Worm (Caenorhabditis elegans) whole organism, L2 larva: ENCODE data around the gene shw-1.

ENCODE experiments used
- C34F6.9 ChIP-seq: fragments of 150-350 bp; optimal IDR thresholded peaks from 2 replicates; lab custom pipeline; 2014; ENCODE audit warnings: missing biosample characterization, missing genetic modification characterization
- F13H6.1 ChIP-seq: sonication (generic microtip); optimal IDR thresholded peaks from 2 replicates; lab custom pipeline; 2016; ENCODE audit warnings: missing genetic modification characterization, missing compliant biosample characterization
- R02D3.7 ChIP-seq: fragments of 150-350 bp; optimal IDR thresholded peaks from 2 replicates; lab custom pipeline; 2014; ENCODE audit warnings: missing biosample characterization, missing genetic modification characterization
- ZK546.5 ChIP-seq: sonication (generic microtip); optimal IDR thresholded peaks from 2 replicates; lab custom pipeline; 2017; ENCODE audit warnings: missing biosample characterization, missing genetic modification characterization
- alr-1 ChIP-seq: fragments of 150-350 bp; optimal IDR thresholded peaks from 2 replicates; lab custom pipeline; 2014; ENCODE audit warnings: missing biosample characterization, missing genetic modification characterization
- aly-2 ChIP-seq: fragments of 150-350 bp; optimal IDR thresholded peaks from 2 replicates; lab custom pipeline; 2014; ENCODE audit warnings: missing biosample characterization, missing genetic modification characterization
- ama-1 ChIP-seq: fragments of 150-350 bp; optimal IDR thresholded peaks from 2 replicates; lab custom pipeline; 2018; ENCODE audit warnings: inconsistent platforms
- blmp-1 ChIP-seq: sonication (generic microtip); optimal IDR thresholded peaks from 2 replicates; lab custom pipeline; 2017; ENCODE audit warnings: missing genetic modification characterization, mild to moderate bottlenecking, missing compliant biosample characterization, antibody characterized with exemption, moderate library complexity; ENCODE audit not compliant: insufficient read depth
- ceh-16 ChIP-seq: fragments of 150-350 bp; optimal IDR thresholded peaks from 2 replicates; lab custom pipeline; 2014; ENCODE audit warnings: missing biosample characterization, missing genetic modification characterization
- dmd-4 ChIP-seq: sonication (generic microtip); optimal IDR thresholded peaks from 2 replicates; lab custom pipeline; 2017; ENCODE audit warnings: missing biosample characterization, missing genetic modification characterization
- elt-3 ChIP-seq: sonication (generic microtip); optimal IDR thresholded peaks from 2 replicates; lab custom pipeline; 2017; ENCODE audit warnings: missing biosample characterization, missing genetic modification characterization
- fos-1 ChIP-seq: fragments of 150-350 bp; optimal IDR thresholded peaks from 2 replicates; lab custom pipeline; 2014; ENCODE audit warnings: missing biosample characterization, missing genetic modification characterization
- gmeb-1 ChIP-seq: fragments of 150-350 bp; optimal IDR thresholded peaks from 2 replicates; lab custom pipeline; 2014; ENCODE audit warnings: missing biosample characterization, missing genetic modification characterization
- lin-11 ChIP-seq: fragments of 150-350 bp; sonication (generic microtip); optimal IDR thresholded peaks from 2 replicates; lab custom pipeline; 2014; ENCODE audit warnings: missing biosample characterization, missing genetic modification characterization, inconsistent platforms, mixed read lengths
- lin-13 ChIP-seq: fragments of 150-350 bp; optimal IDR thresholded peaks from 2 replicates; lab custom pipeline; 2014; ENCODE audit warnings: missing biosample characterization, missing genetic modification reagents, missing genetic modification characterization
- lin-39 ChIP-seq: fragments of 150-350 bp; optimal IDR thresholded peaks from 2 replicates; lab custom pipeline; 2014; ENCODE audit warnings: missing biosample characterization, missing genetic modification reagents, missing genetic modification characterization
- lsy-2 ChIP-seq, 2 experiments: fragments of 150-350 bp in 1 of 2; sonication (generic microtip) in 1 of 2; optimal IDR thresholded peaks; 2 replicates each; lab custom pipeline; 2014 to 2017; ENCODE audit warnings: missing biosample characterization in 2 of 2, missing genetic modification characterization in 2 of 2
- mdl-1 ChIP-seq, 2 experiments: fragments of 150-350 bp in 1 of 2; sonication (generic microtip) in 1 of 2; optimal IDR thresholded peaks; 2 replicates each; lab custom pipeline; 2017; ENCODE audit warnings: missing biosample characterization in 2 of 2, missing genetic modification characterization in 2 of 2
- nhr-10 ChIP-seq: sonication (generic microtip); optimal IDR thresholded peaks from 2 replicates; lab custom pipeline; 2017; ENCODE audit warnings: missing biosample characterization, missing genetic modification characterization
- nhr-129 ChIP-seq: fragments of 150-350 bp; optimal IDR thresholded peaks from 2 replicates; lab custom pipeline; 2014; ENCODE audit warnings: missing biosample characterization, missing genetic modification characterization
- nhr-21 ChIP-seq: fragments of 150-350 bp; optimal IDR thresholded peaks from 2 replicates; lab custom pipeline; 2014; ENCODE audit warnings: missing biosample characterization, missing genetic modification characterization
- nhr-237 ChIP-seq: fragments of 150-350 bp; optimal IDR thresholded peaks from 2 replicates; lab custom pipeline; 2014; ENCODE audit warnings: missing biosample characterization, missing genetic modification characterization
- nhr-6 ChIP-seq: fragments of 150-350 bp; optimal IDR thresholded peaks from 2 replicates; lab custom pipeline; 2014; ENCODE audit warnings: missing biosample characterization, missing genetic modification characterization
- nhr-77 ChIP-seq: fragments of 150-350 bp; optimal IDR thresholded peaks from 2 replicates; lab custom pipeline; 2014; ENCODE audit warnings: missing biosample characterization, missing genetic modification characterization
- peb-1 ChIP-seq: fragments of 150-350 bp; optimal IDR thresholded peaks from 2 replicates; lab custom pipeline; 2014; ENCODE audit warnings: missing biosample characterization, missing genetic modification characterization
- skn-1 ChIP-seq: sonication (generic microtip); optimal IDR thresholded peaks from 2 replicates; lab custom pipeline; 2017; ENCODE audit warnings: missing biosample characterization, missing genetic modification characterization
- sma-9 ChIP-seq, 2 experiments: fragments of 150-350 bp in 1 of 2; sonication (generic microtip) in 1 of 2; optimal IDR thresholded peaks; 2 replicates each; lab custom pipeline; 2014 to 2016; ENCODE audit warnings: missing genetic modification characterization in 2 of 2, mild to moderate bottlenecking in 1 of 2, missing biosample characterization in 1 of 2, missing compliant biosample characterization in 1 of 2, missing genetic modification reagents in 1 of 2, moderate library complexity in 1 of 2
- unc-39 ChIP-seq: fragments of 150-350 bp; optimal IDR thresholded peaks from 2 replicates; lab custom pipeline; 2014; ENCODE audit warnings: missing biosample characterization, missing genetic modification characterization
- unc-55 ChIP-seq: fragments of 150-350 bp; sonication (generic microtip); optimal IDR thresholded peaks from 3 replicates; lab custom pipeline; 2014; ENCODE audit warnings: missing biosample characterization, missing genetic modification reagents, missing genetic modification characterization
- zag-1 ChIP-seq: fragments of 150-350 bp; optimal IDR thresholded peaks from 2 replicates; lab custom pipeline; 2014; ENCODE audit warnings: missing biosample characterization, missing genetic modification characterization
- ztf-1 ChIP-seq: fragments of 200-800 bp; sonication (Bioruptor generic); conservative IDR thresholded peaks from 2 replicates; pipeline ENCODE4 v1.3.6; 2022; ENCODE audit warnings: missing genetic modification characterization, missing compliant biosample characterization
- ztf-11 ChIP-seq: sonication (generic microtip); optimal IDR thresholded peaks from 2 replicates; lab custom pipeline; 2017; ENCODE audit warnings: missing biosample characterization, missing genetic modification characterization
- ztf-4 ChIP-seq: fragments of 150-350 bp; optimal IDR thresholded peaks from 2 replicates; lab custom pipeline; 2014; ENCODE audit warnings: missing biosample characterization, missing genetic modification characterization

Gene shw-1

DNA sequence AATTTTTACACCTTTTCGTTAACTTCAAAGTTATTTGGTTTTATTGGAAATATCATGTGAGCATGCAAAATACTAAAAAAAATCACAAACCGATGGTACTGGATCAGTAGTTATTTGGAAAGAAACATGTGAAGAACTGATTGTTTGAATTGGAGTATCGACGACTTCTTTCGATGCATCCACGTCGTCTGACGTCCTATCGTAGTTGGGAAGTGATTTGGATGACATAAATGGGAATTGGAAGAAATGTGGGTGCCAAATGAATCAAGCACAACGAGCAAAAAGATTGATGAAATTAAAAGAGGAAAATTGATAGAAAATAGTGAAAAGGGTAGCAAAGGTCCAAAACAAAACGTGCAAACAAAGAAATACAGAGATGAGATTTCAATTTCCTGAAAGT, at the start of gene shw-1:
Gene shw-1 (minus strand): TSS at position 228 of the 400 bp plus-strand sequence.
- no peak for TF ChIP-seq unc-55 (GFP tag; lab: Kevin White, UChicago)
- TF ChIP-seq ceh-16 (tag; lab: Kevin White, UChicago): no peak
- TF ChIP-seq ama-1 (lab: Kevin White, UChicago): no peak
- no peak for TF ChIP-seq sma-9 (GFP tag; optimal IDR thresholded peaks at IDR 0.05; lab: Kevin White, UChicago)
- no peak for TF ChIP-seq sma-9 (tag; optimal IDR thresholded peaks at IDR 0.05; lab: Kevin White, UChicago)
- TF ChIP-seq nhr-77: no peak
- TF ChIP-seq nhr-21 (tag; lab: Kevin White, UChicago): no peak
- TF ChIP-seq unc-39 (tag; lab: Kevin White, UChicago): no peak
- TF ChIP-seq dmd-4 (tag; lab: Kevin White, UChicago): no peak
- TF ChIP-seq elt-3: no peak
- TF ChIP-seq ztf-4 (tag; lab: Kevin White, UChicago): no peak
- no peak for TF ChIP-seq lin-13

ce11 chrII:8370194-8370593, 48.9 kb upstream of the shw-1 start:
- no peak for TF ChIP-seq aly-2 (tag; lab: Kevin White, UChicago)
- TF ChIP-seq gmeb-1: no peak
- no peak for TF ChIP-seq elt-3
- TF ChIP-seq ZK546.5 (tag; lab: Kevin White, UChicago): no peak
- TF ChIP-seq nhr-10 (tag; lab: Kevin White, UChicago): no peak
- no peak for TF ChIP-seq alr-1 (tag; lab: Kevin White, UChicago)
- TF ChIP-seq mdl-1 (tag; optimal IDR thresholded peaks at IDR 0.05; lab: Kevin White, UChicago): no peak
- TF ChIP-seq F13H6.1 (tag; lab: Kevin White, UChicago): no peak
- no peak for TF ChIP-seq nhr-21 (tag; lab: Kevin White, UChicago)
- TF ChIP-seq blmp-1: no peak
- TF ChIP-seq dmd-4 (tag; lab: Kevin White, UChicago): no peak
- TF ChIP-seq fos-1: no peak
- no peak for TF ChIP-seq zag-1 (tag; lab: Kevin White, UChicago)
- TF ChIP-seq ztf-11: no peak
- TF ChIP-seq ztf-4 (tag; lab: Kevin White, UChicago): no peak
- TF ChIP-seq skn-1: no peak

DNA sequence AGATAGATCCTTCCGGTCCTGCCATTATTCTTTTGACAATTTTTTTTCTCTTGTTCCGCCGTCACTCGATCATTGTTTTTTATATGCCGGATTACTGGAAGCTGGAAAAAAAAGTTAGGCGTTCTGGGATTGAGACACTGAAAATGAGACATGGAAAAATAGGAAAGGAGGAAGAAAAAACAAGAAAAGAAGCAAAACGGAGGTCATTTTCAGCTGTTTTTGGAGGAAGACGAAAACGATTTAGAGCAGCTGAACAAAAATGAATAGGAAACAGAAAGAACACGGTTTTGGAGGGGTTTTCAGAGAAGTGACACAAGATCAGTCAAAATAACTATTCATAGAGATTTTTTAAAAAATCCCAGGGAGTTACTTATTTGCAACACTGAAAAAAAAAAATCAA, 47.8 kb upstream of the shw-1 start, which contains the start of gene amt-3:
Gene amt-3 (minus strand): TSS at position 101 of the 400 bp plus-strand sequence.
- TF ChIP-seq R02D3.7 (tag; lab: Kevin White, UChicago) (no peak), unc-39 (tag; lab: Kevin White, UChicago) (no peak), ceh-16 (tag; lab: Kevin White, UChicago) (no peak), ztf-4 (tag; lab: Kevin White, UChicago) (no peak), nhr-129 (no peak), ztf-11 (no peak), lin-11 (no peak), nhr-21 (tag; lab: Kevin White, UChicago) (no peak)

- TF ChIP-seq sma-9 (GFP tag; optimal IDR thresholded peaks at IDR 0.05; lab: Kevin White, UChicago) (no peak), sma-9 (tag; optimal IDR thresholded peaks at IDR 0.05; lab: Kevin White, UChicago) (no peak), blmp-1 (no peak), lin-13 (no peak), peb-1 (tag; lab: Kevin White, UChicago) (no peak), nhr-77 (no peak), fos-1 (no peak), lin-39 (tag; lab: Kevin White, UChicago) (no peak), dmd-4 (tag; lab: Kevin White, UChicago) (no peak), lin-11 (no peak), nhr-237 (tag; lab: Kevin White, UChicago) (no peak), ztf-1 (no peak), ztf-11 (no peak), C34F6.9 (tag; lab: Kevin White, UChicago) (no peak)
Measured at ce11 chrII:8360453-8360852, 39.2 kb upstream of the shw-1 start, which contains the start of gene M195.2. TSS of gene M195.2 (plus strand) at chrII:8360753.

ce11 chrII:8359350-8359749, 38.1 kb upstream of the shw-1 start, which contains the start of gene col-77:
TSS of gene col-77 (minus strand) at chrII:8359381.
- TF ChIP-seq unc-55 (GFP tag; lab: Kevin White, UChicago) (no peak), nhr-129 (no peak), mdl-1 (tag; optimal IDR thresholded peaks at IDR 0.05; lab: Kevin White, UChicago) (no peak), F13H6.1 (tag; lab: Kevin White, UChicago) (no peak), nhr-6 (tag; lab: Kevin White, UChicago) (no peak), lsy-2 (tag; optimal IDR thresholded peaks at IDR 0.05; lab: Kevin White, UChicago) (no peak)
